In the genomic region with DNA sequence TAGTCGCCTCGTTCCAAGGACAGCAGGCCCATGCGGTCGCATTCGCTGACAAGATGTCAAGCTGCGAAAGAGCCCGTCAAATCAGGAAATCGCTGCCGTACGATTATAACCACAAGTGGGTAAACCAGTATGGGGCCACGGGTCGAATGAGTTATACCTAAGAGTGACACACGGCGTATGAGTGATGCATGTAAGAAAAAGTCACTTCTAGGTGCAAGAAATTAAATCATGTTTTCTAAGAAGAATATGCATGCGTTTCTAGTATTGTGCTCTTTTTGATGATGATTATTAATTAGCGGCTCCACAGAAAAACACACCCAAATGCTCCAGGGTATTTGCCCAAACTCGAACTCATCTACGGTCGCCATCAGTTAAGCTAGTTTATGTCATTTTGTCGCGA, we compare ENCODE assay signal across 2 fruit fly cellular contexts.
A peak's percentile ranks its signal among the peaks of the same experiment; 100 is the strongest.
TF ChIP-seq lines count a peak whose summit lies in the region.

No protein-coding gene starts in this region.

TF ChIP-seq in whole organism, embryonic, 481 proteins besides CTCF, POLR2A, EP300 and RAD21 (continued from another document):
- no peak for TF ChIP-seq caup (GFP tag; optimal IDR thresholded peaks at IDR 0.05; lab: Kevin White, UChicago; ENCODE audit: severe bottlenecking)
- TF ChIP-seq Sry-δ (GFP tag; optimal IDR thresholded peaks at IDR 0.05; lab: Kevin White, UChicago): no peak
- TF ChIP-seq PHDP (tag; optimal IDR thresholded peaks at IDR 0.05; lab: Kevin White, UChicago): no peak
- TF ChIP-seq vvl (GFP tag; IDR thresholded peaks at IDR 0.05; lab: Robert Waterston, UW): 0 out of 2 replicates have a peak, but pooled peaks have one; percentile 15
- no peak for TF ChIP-seq az2 (GFP tag; optimal IDR thresholded peaks at IDR 0.05; lab: Kevin White, UChicago)
- TF ChIP-seq row (GFP tag; IDR thresholded peaks at IDR 0.05; lab: Robert Waterston, UW): peak; percentile 26; the same call in 1 of the 3 replicates
- TF ChIP-seq Side (GFP tag; optimal IDR thresholded peaks at IDR 0.05; lab: Kevin White, UChicago): no peak
- TF ChIP-seq ab (GFP tag; optimal IDR thresholded peaks at IDR 0.05; lab: Kevin White, UChicago): no peak
- TF ChIP-seq wdn (GFP tag; IDR thresholded peaks at IDR 0.05; lab: Robert Waterston, UW): no peak
- no peak for TF ChIP-seq CG16863 (GFP tag; optimal IDR thresholded peaks at IDR 0.05; lab: Kevin White, UChicago)
- no peak for TF ChIP-seq zen (tag; optimal IDR thresholded peaks at IDR 0.05; lab: Kevin White, UChicago)
- no peak for TF ChIP-seq p53 (GFP tag; optimal IDR thresholded peaks at IDR 0.05; lab: Kevin White, UChicago)
- TF ChIP-seq pfk (GFP tag; optimal IDR thresholded peaks at IDR 0.05; lab: Kevin White, UChicago): no peak
- no peak for TF ChIP-seq psq (GFP tag; optimal IDR thresholded peaks at IDR 0.05; lab: Kevin White, UChicago)
- 0 out of 3 replicates have a peak, but pooled peaks have one; percentile 36 for TF ChIP-seq otp (GFP tag; IDR thresholded peaks at IDR 0.05; lab: Robert Waterston, UW)
- TF ChIP-seq CG14441 (GFP tag; IDR thresholded peaks at IDR 0.05; lab: Robert Waterston, UW): no peak
- no peak for TF ChIP-seq CG8281 (tag; optimal IDR thresholded peaks at IDR 0.05; lab: Kevin White, UChicago)
- TF ChIP-seq Oaz (GFP tag; IDR thresholded peaks at IDR 0.05; lab: Robert Waterston, UW): no peak
- TF ChIP-seq Sox100B (GFP tag; optimal IDR thresholded peaks at IDR 0.05; lab: Kevin White, UChicago): no peak
- TF ChIP-seq CG32767 (GFP tag; IDR thresholded peaks at IDR 0.05; lab: Robert Waterston, UW): no peak
- TF ChIP-seq CG30431 (GFP tag; optimal IDR thresholded peaks at IDR 0.05; lab: Kevin White, UChicago): no peak
- TF ChIP-seq onecut (GFP tag; IDR thresholded peaks at IDR 0.05; lab: Robert Waterston, UW): no peak
- no peak for TF ChIP-seq Hey (tag; optimal IDR thresholded peaks at IDR 0.05; lab: Kevin White, UChicago)
- no peak for TF ChIP-seq pan (optimal IDR thresholded peaks at IDR 0.05; lab: Kevin White, UChicago)
- peak in 1 of 2 experiments; percentile 37 for TF ChIP-seq pan (GFP tag; optimal IDR thresholded peaks at IDR 0.05 in 1 of 2, IDR thresholded peaks at IDR 0.05 in 1 of 2)
- peak; percentile 54 for TF ChIP-seq Med (GFP tag; lab: Kevin White, UChicago)
- no peak for TF ChIP-seq CG4424 (GFP tag; optimal IDR thresholded peaks at IDR 0.05; lab: Kevin White, UChicago)
- no peak for TF ChIP-seq Fer3 (tag; optimal IDR thresholded peaks at IDR 0.05; lab: Kevin White, UChicago)
- no peak for TF ChIP-seq ci (GFP tag; IDR thresholded peaks at IDR 0.05; lab: Robert Waterston, UW)
- peak; percentile 10 for TF ChIP-seq Oli (tag; optimal IDR thresholded peaks at IDR 0.05; lab: Kevin White, UChicago)
- no peak for TF ChIP-seq CG9609 (GFP tag; optimal IDR thresholded peaks at IDR 0.05; lab: Kevin White, UChicago)
- TF ChIP-seq Doc2 (GFP tag; IDR thresholded peaks at IDR 0.05; lab: Robert Waterston, UW): no peak
- TF ChIP-seq Hr51 (GFP tag; optimal IDR thresholded peaks at IDR 0.05; lab: Kevin White, UChicago): peak in 1 of 2 experiments; percentile 10
- no peak for TF ChIP-seq schlank (tag; optimal IDR thresholded peaks at IDR 0.05; lab: Kevin White, UChicago)
- no peak for TF ChIP-seq stwl (tag; optimal IDR thresholded peaks at IDR 0.05; lab: Kevin White, UChicago)
- TF ChIP-seq CG8388 (GFP tag; optimal IDR thresholded peaks at IDR 0.05; lab: Kevin White, UChicago): no peak
TF ChIP-seq in whole organism, embryonic: peak in this region for 13.

TF ChIP-seq in whole organism, prepupa, 60 proteins besides CTCF, POLR2A, EP300 and RAD21 (continued from another document):
- no peak for TF ChIP-seq CG6792 (GFP tag; optimal IDR thresholded peaks at IDR 0.05; lab: Kevin White, UChicago)
- TF ChIP-seq achi (GFP tag; optimal IDR thresholded peaks at IDR 0.05; lab: Kevin White, UChicago): no peak
- no peak for TF ChIP-seq CG3919 (GFP tag; optimal IDR thresholded peaks at IDR 0.05; lab: Kevin White, UChicago)
- no peak for TF ChIP-seq CG4318 (GFP tag; optimal IDR thresholded peaks at IDR 0.05; lab: Kevin White, UChicago)
- no peak for TF ChIP-seq CG8319 (GFP tag; optimal IDR thresholded peaks at IDR 0.05; lab: Kevin White, UChicago)
TF ChIP-seq in whole organism, prepupa: peak in this region for 10.
